Worm (Caenorhabditis elegans): Measurements from ENCODE around the gene sgca-1.

The sgca-1 gene

DNA sequence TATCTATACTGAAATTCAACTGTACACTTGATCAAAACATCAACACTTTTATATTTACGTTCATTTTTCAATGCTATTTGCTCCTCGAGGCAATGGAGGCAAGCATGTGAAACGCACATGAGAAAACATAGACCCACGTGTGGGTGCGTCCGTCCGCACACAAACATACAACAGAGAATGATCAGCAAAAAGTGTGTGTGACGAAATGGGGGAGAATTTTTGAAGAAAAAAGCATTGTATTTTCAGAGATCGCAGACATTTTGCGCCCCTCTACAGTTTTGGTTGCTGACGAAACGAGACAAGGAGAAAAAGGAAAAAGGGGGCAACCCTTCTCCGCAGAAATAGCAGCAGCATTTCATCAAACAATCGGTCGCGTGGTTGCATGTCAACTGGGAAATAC is 39.2 kb downstream of the sgca-1 start (continued):
- no peak for TF ChIP-seq ZK337.2 (GFP tag; IDR thresholded peaks at IDR 0.05)
- TF ChIP-seq gei-8 (GFP tag; optimal IDR thresholded peaks at IDR 0.05) = peak; percentile 93
- TF ChIP-seq nhr-48 (tag; optimal IDR thresholded peaks at IDR 0.05) = peak; percentile 98
- no peak for TF ChIP-seq F26F4.8 (GFP tag; conservative IDR thresholded peaks at IDR 0.05)
- TF ChIP-seq ceh-82 (tag; optimal IDR thresholded peaks at IDR 0.05) = no peak
- TF ChIP-seq mxl-3 (GFP tag; optimal IDR thresholded peaks at IDR 0.05) = peak; percentile 89
- TF ChIP-seq pha-4 (GFP tag; IDR thresholded peaks at IDR 0.05) = peak; percentile 85
- peak; percentile 93 for TF ChIP-seq pha-4 (tag; optimal IDR thresholded peaks at IDR 0.05)
- peak; percentile 68 for TF ChIP-seq T26A8.4 (GFP tag; IDR thresholded peaks at IDR 0.05)
- peak; percentile 38 for TF ChIP-seq nhr-76 (tag; optimal IDR thresholded peaks at IDR 0.05)
- TF ChIP-seq attf-4 (tag; optimal IDR thresholded peaks at IDR 0.05) = no peak
- TF ChIP-seq nhr-237 (tag; optimal IDR thresholded peaks at IDR 0.05) = no peak
- TF ChIP-seq ceh-28 (tag; optimal IDR thresholded peaks at IDR 0.05) = no peak
- TF ChIP-seq zip-11 (GFP tag; IDR thresholded peaks at IDR 0.05) = no peak
- peak; percentile 42 for TF ChIP-seq lin-13 (GFP tag; optimal IDR thresholded peaks at IDR 0.05)
- TF ChIP-seq F49E8.2 (tag; optimal IDR thresholded peaks at IDR 0.05; ENCODE audit: borderline replicate concordance) = no peak
- TF ChIP-seq mes-2 (tag; optimal IDR thresholded peaks at IDR 0.05; ENCODE audit: poor library complexity, severe bottlenecking) = peak; percentile 73
- peak; percentile 52; the same call in 1 of the 2 replicates for TF ChIP-seq ctbp-1 (GFP tag; IDR thresholded peaks at IDR 0.05)
- TF ChIP-seq unc-62 (GFP tag; optimal IDR thresholded peaks at IDR 0.05 in 1 of 2) = peak in 1 of 2 experiments; percentile 96
- no peak for TF ChIP-seq unc-62 (tag; optimal IDR thresholded peaks at IDR 0.05)
- TF ChIP-seq sdz-12 (GFP tag; optimal IDR thresholded peaks at IDR 0.05) = no peak
- no peak for TF ChIP-seq dmd-9 (GFP tag; IDR thresholded peaks at IDR 0.05)
- no peak for TF ChIP-seq spr-3 (GFP tag; optimal IDR thresholded peaks at IDR 0.05)
- no peak for TF ChIP-seq aly-2 (tag; optimal IDR thresholded peaks at IDR 0.05)
- TF ChIP-seq vab-7 (GFP tag; IDR thresholded peaks at IDR 0.05) = no peak
- peak; percentile 44; the same call in 1 of the 2 replicates for TF ChIP-seq lin-29 (GFP tag; IDR thresholded peaks at IDR 0.05)
- peak; percentile 67; the same call in 1 of the 2 replicates for TF ChIP-seq php-3 (GFP tag; IDR thresholded peaks at IDR 0.05)
- TF ChIP-seq tag-97 (GFP tag; IDR thresholded peaks at IDR 0.05) = no peak
- TF ChIP-seq F10B5.3 (tag; optimal IDR thresholded peaks at IDR 0.05) = peak; percentile 73
- TF ChIP-seq nhr-25 (tag; optimal IDR thresholded peaks at IDR 0.05; ENCODE audit: borderline replicate concordance, insufficient read depth) = peak; percentile 89
- TF ChIP-seq madf-5 (GFP tag; IDR thresholded peaks at IDR 0.05) = no peak
- peak; percentile 20; the same call in 1 of the 2 replicates for TF ChIP-seq zfp-3 (GFP tag; conservative IDR thresholded peaks at IDR 0.05)
- no peak for TF ChIP-seq unc-39 (tag; optimal IDR thresholded peaks at IDR 0.05)
- no peak for TF ChIP-seq R02D3.7 (tag; optimal IDR thresholded peaks at IDR 0.05)
- TF ChIP-seq tra-1 (GFP tag; IDR thresholded peaks at IDR 0.05) = peak; percentile 89
- TF ChIP-seq Y5F2A.4 (GFP tag; optimal IDR thresholded peaks at IDR 0.05) = no peak
- TF ChIP-seq daf-16 (GFP tag; optimal IDR thresholded peaks at IDR 0.05) = peak; percentile 53 to 95
- TF ChIP-seq daf-16 (tag; optimal IDR thresholded peaks at IDR 0.05) = peak; percentile 98
- TF ChIP-seq nhr-11 (tag; optimal IDR thresholded peaks at IDR 0.05) = peak; percentile 77
- TF ChIP-seq daf-12 (tag; optimal IDR thresholded peaks at IDR 0.05) = no peak
- TF ChIP-seq lin-15B (tag; optimal IDR thresholded peaks at IDR 0.05) = no peak
- no peak for TF ChIP-seq F37D6.2 (tag; optimal IDR thresholded peaks at IDR 0.05)
- TF ChIP-seq dmd-8 (GFP tag; IDR thresholded peaks at IDR 0.05) = no peak
- TF ChIP-seq zip-2 (tag; optimal IDR thresholded peaks at IDR 0.05) = peak; percentile 34
- no peak for TF ChIP-seq egl-27 (tag; optimal IDR thresholded peaks at IDR 0.05)
- TF ChIP-seq spr-1 (tag; optimal IDR thresholded peaks at IDR 0.05) = peak; percentile 51
- no peak for TF ChIP-seq skn-1 (tag; optimal IDR thresholded peaks at IDR 0.05)
- 0 out of 2 replicates have a peak, but pooled peaks have one; percentile 47 for TF ChIP-seq ceh-20 (GFP tag; IDR thresholded peaks at IDR 0.05)
- no peak for TF ChIP-seq fos-1 (tag; optimal IDR thresholded peaks at IDR 0.05)
- peak; percentile 92 for TF ChIP-seq dve-1 (tag; optimal IDR thresholded peaks at IDR 0.05; ENCODE audit: insufficient read depth)
- TF ChIP-seq egl-43 (GFP tag; IDR thresholded peaks at IDR 0.05) = peak; percentile 65
- TF ChIP-seq set-16 (GFP tag; IDR thresholded peaks at IDR 0.05) = peak; percentile 45; the same call in 1 of the 2 replicates
